Fruit fly (Drosophila melanogaster) whole organism, embryonic: ENCODE data around the gene CG32544.

Experiments
- CG11398 ChIP-seq: fragments of 200-800 bp; sonication (Bioruptor generic); optimal IDR thresholded peaks from 2 replicates; lab custom pipeline; 2016; ENCODE audit warnings: missing biosample characterization, missing genetic modification characterization
- CG11696 ChIP-seq: fragments of 200-800 bp; sonication (Bioruptor generic); IDR thresholded peaks from 2 replicates; pipeline ENCODE4 v1.3.6; 2022; ENCODE audit warnings: missing biosample characterization, missing genetic modification characterization
- CG12219 ChIP-seq: fragments of 200-800 bp; sonication (Bioruptor generic); optimal IDR thresholded peaks from 3 replicates; lab custom pipeline; 2018; ENCODE audit warnings: missing biosample characterization, mild to moderate bottlenecking, missing genetic modification characterization
- CG15269 ChIP-seq: fragments of 200-800 bp; sonication (Bioruptor generic); optimal IDR thresholded peaks from 2 replicates; lab custom pipeline; 2018; ENCODE audit warnings: missing biosample characterization, mild to moderate bottlenecking, missing genetic modification characterization, moderate library complexity
- CG1602 ChIP-seq: fragments of 200-800 bp; sonication (Bioruptor generic); optimal IDR thresholded peaks from 3 replicates; lab custom pipeline; 2016; ENCODE audit warnings: missing biosample characterization, missing genetic modification characterization
- CG17328 ChIP-seq: fragments of 200-800 bp; sonication (Bioruptor generic); IDR thresholded peaks from 2 replicates; pipeline ENCODE4 v1.3.6; 2022; ENCODE audit warnings: missing biosample characterization, missing genetic modification characterization
- CG17361 ChIP-seq: fragments of 200-800 bp; sonication (Bioruptor generic); IDR thresholded peaks from 3 replicates; pipeline ENCODE4 v1.3.6; 2022; ENCODE audit warnings: missing biosample characterization, missing genetic modification characterization
- CG17385 ChIP-seq: fragments of 200-800 bp; sonication (Bioruptor generic); optimal IDR thresholded peaks from 3 replicates; lab custom pipeline; 2018; ENCODE audit warnings: missing biosample characterization, mild to moderate bottlenecking, missing genetic modification characterization
- CG17912 ChIP-seq: fragments of 200-800 bp; sonication (Bioruptor generic); optimal IDR thresholded peaks from 2 replicates; lab custom pipeline; 2018; ENCODE audit warnings: missing biosample characterization, mild to moderate bottlenecking, missing genetic modification characterization
- CG1792 ChIP-seq: fragments of 200-800 bp; sonication (Bioruptor generic); optimal IDR thresholded peaks from 2 replicates; lab custom pipeline; 2016; ENCODE audit warnings: missing biosample characterization, missing genetic modification characterization
- CG18764 ChIP-seq: fragments of 200-800 bp; sonication (Bioruptor generic); optimal IDR thresholded peaks from 3 replicates; lab custom pipeline; 2016; ENCODE audit warnings: missing biosample characterization, missing genetic modification characterization
- CG2120 ChIP-seq: fragments of 200-800 bp; sonication (Bioruptor generic); optimal IDR thresholded peaks from 3 replicates; lab custom pipeline; 2016; ENCODE audit warnings: missing biosample characterization, missing genetic modification characterization
- CG2129 ChIP-seq: fragments of 200-800 bp; sonication (Bioruptor generic); IDR thresholded peaks from 2 replicates; pipeline ENCODE4 v1.3.6; 2022; ENCODE audit warnings: missing biosample characterization, missing genetic modification characterization; ENCODE audit not compliant: partially characterized antibody
- CG2889 ChIP-seq: fragments of 200-800 bp; sonication (Bioruptor generic); IDR thresholded peaks from 3 replicates; pipeline ENCODE4 v1.3.6; 2022; ENCODE audit warnings: missing biosample characterization, missing genetic modification characterization
- CG30020 ChIP-seq: fragments of 200-800 bp; optimal IDR thresholded peaks from 2 replicates; lab custom pipeline; 2019; ENCODE audit warnings: missing biosample characterization, mild to moderate bottlenecking, missing genetic modification characterization, moderate library complexity
- CG32772 ChIP-seq: fragments of 200-800 bp; sonication (Bioruptor generic); IDR thresholded peaks from 2 replicates; pipeline ENCODE4 v1.3.6; 2022; ENCODE audit warnings: missing biosample characterization, missing genetic modification characterization
- CG4404 ChIP-seq: fragments of 200-800 bp; sonication (Bioruptor generic); IDR thresholded peaks from 2 replicates; pipeline ENCODE4 v1.3.6; 2022; ENCODE audit warnings: missing biosample characterization, missing genetic modification characterization
- CG8290 ChIP-seq, 3 experiments: fragments of 200-800 bp; sonication (Bioruptor generic); optimal IDR thresholded peaks; 2 replicates each; lab custom pipeline; 2016 to 2019; ENCODE audit warnings: missing biosample characterization in 3 of 3, missing genetic modification characterization in 3 of 3, mild to moderate bottlenecking in 2 of 3, moderate library complexity in 1 of 3
- CG8765 ChIP-seq: fragments of 200-800 bp; sonication (Bioruptor generic); IDR thresholded peaks from 2 replicates; pipeline ENCODE4 v1.3.6; 2022; ENCODE audit warnings: missing biosample characterization, missing genetic modification characterization
- Dad ChIP-seq: fragments of 200-800 bp; sonication (Bioruptor generic); optimal IDR thresholded peaks from 3 replicates; lab custom pipeline; 2016; ENCODE audit warnings: missing biosample characterization, missing genetic modification characterization
- Deaf1 ChIP-seq: fragments of 200-800 bp; optimal IDR thresholded peaks from 3 replicates; lab custom pipeline; 2019; ENCODE audit warnings: missing biosample characterization, mild to moderate bottlenecking, missing genetic modification characterization, moderate library complexity
- Gug ChIP-seq: fragments of 200-800 bp; sonication (Bioruptor generic); IDR thresholded peaks from 4 replicates; pipeline ENCODE4 v1.3.6; 2022; ENCODE audit warnings: missing biosample characterization, missing genetic modification characterization
- HHEX ChIP-seq: fragments of 200-800 bp; sonication (Bioruptor generic); optimal IDR thresholded peaks from 3 replicates; lab custom pipeline; 2017; ENCODE audit warnings: missing biosample characterization, mild to moderate bottlenecking, missing genetic modification characterization, missing genetic modification reagents
- Hand ChIP-seq: fragments of 200-800 bp; sonication (Bioruptor generic); optimal IDR thresholded peaks from 2 replicates; lab custom pipeline; 2017; ENCODE audit warnings: mild to moderate bottlenecking, missing biosample characterization, missing genetic modification reagents, missing genetic modification characterization
- MTF-1 ChIP-seq: fragments of 200-800 bp; sonication (Bioruptor generic); optimal IDR thresholded peaks from 2 replicates; lab custom pipeline; 2018; ENCODE audit warnings: missing biosample characterization, mild to moderate bottlenecking, missing genetic modification characterization, borderline replicate concordance
- Optix ChIP-seq: fragments of 200-800 bp; sonication (Bioruptor generic); IDR thresholded peaks from 3 replicates; pipeline ENCODE4 v1.3.6; 2022; ENCODE audit warnings: missing biosample characterization, missing genetic modification characterization
- Pdp1 ChIP-seq, 2 experiments: fragments of 200-800 bp; sonication (Bioruptor generic); optimal IDR thresholded peaks; 3 replicates each; lab custom pipeline; 2016; ENCODE audit warnings: missing biosample characterization in 2 of 2, missing genetic modification characterization in 2 of 2, mild to moderate bottlenecking in 1 of 2, moderate library complexity in 1 of 2
- Ravus ChIP-seq: fragments of 200-800 bp; sonication (Bioruptor generic); IDR thresholded peaks from 2 replicates; pipeline ENCODE4 v1.3.6; 2022; ENCODE audit warnings: missing biosample characterization, missing genetic modification characterization
- Six4 ChIP-seq: fragments of 200-800 bp; sonication (Bioruptor generic); optimal IDR thresholded peaks from 2 replicates; lab custom pipeline; 2016; ENCODE audit warnings: missing biosample characterization, missing genetic modification characterization
- Sox100B ChIP-seq: fragments of 200-800 bp; sonication (Bioruptor generic); optimal IDR thresholded peaks from 3 replicates; lab custom pipeline; 2018; ENCODE audit warnings: missing biosample characterization, mild to moderate bottlenecking, missing genetic modification characterization
- Tbp ChIP-seq: fragments of >200 bp; optimal IDR thresholded peaks from 2 replicates; lab custom pipeline; 2018; ENCODE audit warnings: missing biosample characterization, missing genetic modification characterization
- abd-A ChIP-seq: fragments of 200-800 bp; sonication (Bioruptor generic); optimal IDR thresholded peaks from 3 replicates; lab custom pipeline; 2019; ENCODE audit warnings: missing biosample characterization, mild to moderate bottlenecking, missing genetic modification characterization, moderate library complexity
- ap ChIP-seq: fragments of 200-800 bp; sonication (Bioruptor generic); IDR thresholded peaks from 2 replicates; pipeline ENCODE4 v1.3.6; 2022; ENCODE audit warnings: missing biosample characterization, missing genetic modification characterization
- ase ChIP-seq: fragments of 200-800 bp; sonication (Bioruptor generic); IDR thresholded peaks from 3 replicates; pipeline ENCODE4 v1.3.6; 2022; ENCODE audit warnings: missing biosample characterization, missing genetic modification characterization
- gcm2 ChIP-seq: fragments of 200-800 bp; sonication (Bioruptor generic); optimal IDR thresholded peaks from 2 replicates; lab custom pipeline; 2016; ENCODE audit warnings: missing biosample characterization, missing genetic modification characterization
- grau ChIP-seq: fragments of 200-800 bp; optimal IDR thresholded peaks from 3 replicates; lab custom pipeline; 2019; ENCODE audit warnings: missing biosample characterization, mild to moderate bottlenecking, missing genetic modification characterization, moderate library complexity
- jumu ChIP-seq: fragments of 200-800 bp; sonication (Bioruptor generic); optimal IDR thresholded peaks from 3 replicates; lab custom pipeline; 2016; ENCODE audit warnings: missing biosample characterization, missing genetic modification characterization
- kah ChIP-seq: fragments of 200-800 bp; sonication (Bioruptor generic); optimal IDR thresholded peaks from 2 replicates; lab custom pipeline; 2018; ENCODE audit warnings: missing biosample characterization, mild to moderate bottlenecking, missing genetic modification characterization
- kay ChIP-seq: fragments of 200-800 bp; sonication (Bioruptor generic); optimal IDR thresholded peaks from 2 replicates; lab custom pipeline; 2016; ENCODE audit warnings: missing biosample characterization, missing genetic modification characterization
- kni ChIP-seq: fragments of 200-800 bp; sonication (Bioruptor generic); optimal IDR thresholded peaks from 3 replicates; lab custom pipeline; 2017; ENCODE audit warnings: mild to moderate bottlenecking, missing biosample characterization, missing genetic modification reagents, missing genetic modification characterization
- pb ChIP-seq: fragments of 200-800 bp; sonication (Bioruptor generic); optimal IDR thresholded peaks from 3 replicates; lab custom pipeline; 2016; ENCODE audit warnings: missing biosample characterization, missing genetic modification characterization
- prd ChIP-seq, 3 experiments: fragments of >200 bp in 2 of 3; fragments of 200-800 bp in 1 of 3; sonication (Bioruptor generic) in 1 of 3; optimal IDR thresholded peaks in 2 of 3; IDR thresholded peaks in 1 of 3; 2 replicates in 2 of 3; 3 replicates in 1 of 3; pipeline versions ENCODE4 v1.3.6 to Lab custom; 2017 to 2022; ENCODE audit warnings: missing biosample characterization in 1 of 3, missing genetic modification characterization in 1 of 3
- run ChIP-seq: fragments of 200-800 bp; sonication (Bioruptor generic); optimal IDR thresholded peaks from 3 replicates; lab custom pipeline; 2018; ENCODE audit warnings: missing biosample characterization, mild to moderate bottlenecking, missing genetic modification characterization
- scrt ChIP-seq: fragments of 200-800 bp; sonication (Bioruptor generic); optimal IDR thresholded peaks from 2 replicates; lab custom pipeline; 2018; ENCODE audit warnings: missing biosample characterization, mild to moderate bottlenecking, missing genetic modification characterization, moderate library complexity
- sisA ChIP-seq: fragments of 200-800 bp; sonication (Bioruptor generic); IDR thresholded peaks from 2 replicates; pipeline ENCODE4 v1.3.6; 2022; ENCODE audit warnings: missing biosample characterization, missing genetic modification characterization
- so ChIP-seq: fragments of 200-800 bp; sonication (Bioruptor generic); IDR thresholded peaks from 3 replicates; pipeline ENCODE4 v1.3.6; 2022; ENCODE audit warnings: missing biosample characterization, missing genetic modification characterization
- sr ChIP-seq: fragments of 200-800 bp; sonication (Bioruptor generic); IDR thresholded peaks from 3 replicates; pipeline ENCODE4 v1.3.6; 2022; ENCODE audit warnings: missing biosample characterization, missing genetic modification characterization
- zen2 ChIP-seq: fragments of 200-800 bp; sonication (Bioruptor generic); IDR thresholded peaks from 3 replicates; pipeline ENCODE4 v1.3.6; 2022; ENCODE audit warnings: missing biosample characterization, missing genetic modification characterization; ENCODE audit not compliant: partially characterized antibody
- zf30C ChIP-seq: fragments of 200-800 bp; sonication (Bioruptor generic); optimal IDR thresholded peaks from 3 replicates; lab custom pipeline; 2018; ENCODE audit warnings: missing biosample characterization, mild to moderate bottlenecking, missing genetic modification characterization
- zfh1 ChIP-seq: fragments of 200-800 bp; sonication (Bioruptor generic); IDR thresholded peaks from 3 replicates; pipeline ENCODE4 v1.3.6; 2022; ENCODE audit warnings: missing biosample characterization, missing genetic modification characterization

Gene CG32544

dm6 chrX:18837046-18837445 is 23.0 kb upstream of the CG32544 start (continued):
- peak; percentile 45; the same call in 1 of the 2 replicates for TF ChIP-seq CG32772
- no peak for TF ChIP-seq prd (optimal IDR thresholded peaks at IDR 0.05; lab: Kevin White, UChicago)
- TF ChIP-seq prd (GFP tag; IDR thresholded peaks at IDR 0.05; lab: Robert Waterston, UW) = peak; percentile 56; the same call in 1 of the 3 replicates
- no peak for TF ChIP-seq Ravus (GFP tag; lab: Robert Waterston, UW)
- TF ChIP-seq Dad = no peak
- TF ChIP-seq zf30C (GFP tag; lab: Kevin White, UChicago) = no peak
- no peak for TF ChIP-seq kah (GFP tag; lab: Kevin White, UChicago)
- no peak for TF ChIP-seq sisA (GFP tag; lab: Robert Waterston, UW)
- TF ChIP-seq CG2129 (GFP tag; lab: Robert Waterston, UW) = no peak
- 0 out of 2 replicates have a peak, but pooled peaks have one; percentile 23 for TF ChIP-seq CG17328 (GFP tag; lab: Robert Waterston, UW)
- peak; percentile 57 for TF ChIP-seq grau (tag; lab: Kevin White, UChicago)
- TF ChIP-seq Hand (GFP tag; lab: Kevin White, UChicago) = no peak
- no peak for TF ChIP-seq Sox100B (GFP tag; lab: Kevin White, UChicago)
- TF ChIP-seq CG17912 (GFP tag; lab: Kevin White, UChicago) = no peak
- TF ChIP-seq CG2120 (GFP tag; lab: Kevin White, UChicago) = peak; percentile 35
- TF ChIP-seq Pdp1 (GFP tag; optimal IDR thresholded peaks at IDR 0.05; lab: Kevin White, UChicago) = peak; percentile 33 to 42
- peak; percentile 79 for TF ChIP-seq so (GFP tag; lab: Robert Waterston, UW)
- 0 out of 3 replicates have a peak, but pooled peaks have one; percentile 28 for TF ChIP-seq CG2889 (GFP tag; lab: Robert Waterston, UW)
- no peak for TF ChIP-seq gcm2 (GFP tag; lab: Kevin White, UChicago)
- TF ChIP-seq CG4404 (GFP tag; lab: Robert Waterston, UW) = peak; percentile 63
- no peak for TF ChIP-seq kni (GFP tag; lab: Kevin White, UChicago)
- TF ChIP-seq CG15269 = peak; percentile 67
- no peak for TF ChIP-seq sr (GFP tag; lab: Robert Waterston, UW)
- TF ChIP-seq CG17361 (GFP tag; lab: Robert Waterston, UW) = peak; percentile 48; the same call in 2 of the 3 replicates
- no peak for TF ChIP-seq Deaf1
- no peak for TF ChIP-seq CG8290 (GFP tag; optimal IDR thresholded peaks at IDR 0.05; lab: Kevin White, UChicago)
- peak in 1 of 2 experiments; percentile 77 for TF ChIP-seq CG8290 (tag; optimal IDR thresholded peaks at IDR 0.05; lab: Kevin White, UChicago)
- TF ChIP-seq run (tag; lab: Kevin White, UChicago) = peak; percentile 1
- TF ChIP-seq kay (GFP tag; lab: Kevin White, UChicago) = peak; percentile 47
- no peak for TF ChIP-seq ap (GFP tag; lab: Robert Waterston, UW)
- TF ChIP-seq CG17385 (GFP tag; lab: Kevin White, UChicago) = peak; percentile 30
- TF ChIP-seq Gug (GFP tag; lab: Robert Waterston, UW) = peak; percentile 17; the same call in 2 of the 4 replicates
- no peak for TF ChIP-seq CG1602 (GFP tag; lab: Kevin White, UChicago)
- TF ChIP-seq Tbp (GFP tag; lab: Kevin White, UChicago) = no peak
- TF ChIP-seq pb (GFP tag; lab: Kevin White, UChicago) = no peak
- TF ChIP-seq MTF-1 = no peak
- TF ChIP-seq HHEX (GFP tag; lab: Kevin White, UChicago) = no peak
- peak; percentile 9 for TF ChIP-seq CG30020
- no peak for TF ChIP-seq zfh1
- TF ChIP-seq scrt (GFP tag; lab: Kevin White, UChicago) = no peak
- TF ChIP-seq CG1792 = no peak
- TF ChIP-seq zen2 (GFP tag; lab: Robert Waterston, UW) = no peak
- no peak for TF ChIP-seq abd-A (tag; lab: Kevin White, UChicago)
- no peak for TF ChIP-seq Six4
- peak; percentile 20 for TF ChIP-seq CG11398 (GFP tag; lab: Kevin White, UChicago)
- no peak for TF ChIP-seq CG8765 (GFP tag; lab: Robert Waterston, UW)
- peak; percentile 56 for TF ChIP-seq CG12219
- peak; percentile 44 for TF ChIP-seq jumu (GFP tag; lab: Kevin White, UChicago)
- TF ChIP-seq ase (GFP tag; lab: Robert Waterston, UW) = no peak
- TF ChIP-seq CG11696 (GFP tag; lab: Robert Waterston, UW) = no peak
- TF ChIP-seq Optix = 0 out of 3 replicates have a peak, but pooled peaks have one; percentile 21
- no peak for TF ChIP-seq CG18764 (GFP tag; lab: Kevin White, UChicago)
